Worm (Caenorhabditis elegans) whole organism, late embryonic: Measurements from ENCODE around the gene Y37E11B.2.

ENCODE experiments used
- C08G9.2 ChIP-seq: sonication (generic microtip); optimal IDR thresholded peaks from 2 replicates; lab custom pipeline; 2016; ENCODE audit warnings: mild to moderate bottlenecking, missing genetic modification characterization, moderate library complexity, missing compliant biosample characterization
- ahr-1 ChIP-seq: sonication (generic microtip); optimal IDR thresholded peaks from 2 replicates; lab custom pipeline; 2016; ENCODE audit warnings: missing genetic modification characterization, missing compliant biosample characterization
- ama-1 ChIP-seq: fragments of 150-350 bp; optimal IDR thresholded peaks from 2 replicates; lab custom pipeline; 2014
- ceh-14 ChIP-seq: sonication (generic microtip); optimal IDR thresholded peaks from 2 replicates; lab custom pipeline; 2016; ENCODE audit warnings: missing genotype, missing genetic modification characterization, missing compliant biosample characterization
- dmd-4 ChIP-seq: sonication (generic microtip); optimal IDR thresholded peaks from 2 replicates; lab custom pipeline; 2016; ENCODE audit warnings: borderline replicate concordance, missing genetic modification characterization, missing compliant biosample characterization
- elt-2 ChIP-seq: sonication (generic microtip); optimal IDR thresholded peaks from 2 replicates; lab custom pipeline; 2016; ENCODE audit warnings: missing genetic modification reagents, missing genetic modification characterization, missing compliant biosample characterization
- hlh-30 ChIP-seq: sonication (generic microtip); optimal IDR thresholded peaks from 2 replicates; lab custom pipeline; 2017; ENCODE audit warnings: antibody characterized with exemption, missing genetic modification characterization, missing compliant biosample characterization; ENCODE audit not compliant: insufficient read depth
- ref-2 ChIP-seq: sonication (generic microtip); optimal IDR thresholded peaks from 2 replicates; lab custom pipeline; 2016; ENCODE audit warnings: missing genetic modification characterization, missing compliant biosample characterization

- TF ChIP-seq ama-1 (lab: Kevin White, UChicago) (no peak), C08G9.2 (tag; lab: Kevin White, UChicago) (no peak), ahr-1 (tag; lab: Kevin White, UChicago) (no peak), elt-2 (tag; lab: Kevin White, UChicago) (no peak), dmd-4 (tag; lab: Kevin White, UChicago) (no peak), ref-2 (tag; lab: Kevin White, UChicago) (no peak), ceh-14 (no peak), hlh-30 (tag; lab: Kevin White, UChicago) (no peak)
These were observed 13.4 kb upstream of the Y37E11B.2 start, which contains the start of gene sre-5 for ce11 chrIV:3564901-3565300.
